Worm (Caenorhabditis elegans) whole organism, L1 larva: Measurements from ENCODE around the gene srt-48.
A peak's percentile ranks its signal among the peaks of the same experiment; 100 is the strongest.

Experiments used
- C04F5.9 ChIP-seq: sonication (generic microtip); optimal IDR thresholded peaks from 2 replicates; lab custom pipeline; 2016; ENCODE audit warnings: missing genetic modification characterization, missing compliant biosample characterization
- C16A3.4 ChIP-seq: fragments of 150-350 bp; optimal IDR thresholded peaks from 2 replicates; lab custom pipeline; 2014; ENCODE audit warnings: missing biosample characterization, missing genetic modification characterization
- F16B12.6 ChIP-seq: fragments of 150-350 bp; optimal IDR thresholded peaks from 2 replicates; lab custom pipeline; 2014; ENCODE audit warnings: missing biosample characterization, missing genetic modification characterization
- Y116A8C.19 ChIP-seq: sonication (generic microtip); optimal IDR thresholded peaks from 2 replicates; lab custom pipeline; 2016; ENCODE audit warnings: missing compliant biosample characterization, missing genetic modification characterization, borderline replicate concordance
- aha-1 ChIP-seq: fragments of 150-350 bp; optimal IDR thresholded peaks from 2 replicates; lab custom pipeline; 2014; ENCODE audit warnings: missing biosample characterization, missing genetic modification characterization
- aly-2 ChIP-seq: fragments of 150-350 bp; optimal IDR thresholded peaks from 2 replicates; lab custom pipeline; 2014; ENCODE audit warnings: missing biosample characterization, missing genetic modification characterization
- ceh-63 ChIP-seq: fragments of 200-800 bp; sonication (Bioruptor generic); optimal IDR thresholded peaks from 2 replicates; lab custom pipeline; 2018; ENCODE audit warnings: mild to moderate bottlenecking, missing genetic modification characterization, missing compliant biosample characterization
- ceh-8 ChIP-seq: fragments of 200-800 bp; sonication (Bioruptor generic); optimal IDR thresholded peaks from 2 replicates; lab custom pipeline; 2018; ENCODE audit warnings: mild to moderate bottlenecking, missing genetic modification characterization, moderate library complexity, missing compliant biosample characterization
- ces-1 ChIP-seq: fragments of 150-350 bp; optimal IDR thresholded peaks from 2 replicates; lab custom pipeline; 2014; ENCODE audit warnings: missing biosample characterization, missing genetic modification reagents, missing genetic modification characterization
- dsc-1 ChIP-seq: sonication (generic microtip); optimal IDR thresholded peaks from 2 replicates; lab custom pipeline; 2016; ENCODE audit warnings: mild to moderate bottlenecking, missing genetic modification characterization, missing compliant biosample characterization
- efl-3 ChIP-seq: fragments of 200-800 bp; sonication (Bioruptor generic); optimal IDR thresholded peaks from 2 replicates; lab custom pipeline; 2018; ENCODE audit warnings: mild to moderate bottlenecking, missing genetic modification characterization, missing compliant biosample characterization
- egl-27 ChIP-seq, 2 experiments: fragments of 150-350 bp in 1 of 2; sonication (generic microtip); optimal IDR thresholded peaks; 3 replicates each; lab custom pipeline; 2017 to 2018; ENCODE audit warnings: missing biosample characterization in 2 of 2, missing genetic modification characterization in 2 of 2, missing genetic modification reagents in 2 of 2
- elt-2 ChIP-seq: sonication (generic microtip); optimal IDR thresholded peaks from 2 replicates; lab custom pipeline; 2016; ENCODE audit warnings: missing genetic modification characterization, mild to moderate bottlenecking, inconsistent platforms, missing compliant biosample characterization, missing genetic modification reagents
- elt-3 ChIP-seq, 6 experiments: fragments of 150-350 bp in 1 of 6; sonication (generic microtip); optimal IDR thresholded peaks; 2 replicates each; lab custom pipeline; 2017 to 2018; ENCODE audit warnings: missing biosample characterization in 6 of 6, missing genetic modification characterization in 6 of 6, inconsistent platforms in 1 of 6
- ets-5 ChIP-seq: fragments of 200-800 bp; sonication (Bioruptor generic); IDR thresholded peaks from 2 replicates; pipeline ENCODE4 v1.3.6; 2022; ENCODE audit warnings: missing genetic modification characterization, missing compliant biosample characterization
- fkh-10 ChIP-seq: sonication (generic microtip); optimal IDR thresholded peaks from 2 replicates; lab custom pipeline; 2017; ENCODE audit warnings: missing biosample characterization, missing genetic modification reagents, missing genetic modification characterization
- fkh-4 ChIP-seq: sonication (generic microtip); optimal IDR thresholded peaks from 2 replicates; lab custom pipeline; 2016; ENCODE audit warnings: missing compliant biosample characterization, missing genetic modification characterization, borderline replicate concordance
- fkh-8 ChIP-seq: sonication (generic microtip); optimal IDR thresholded peaks from 2 replicates; lab custom pipeline; 2016; ENCODE audit warnings: mild to moderate bottlenecking, missing genetic modification characterization, missing compliant biosample characterization
- hlh-4 ChIP-seq: sonication (generic microtip); optimal IDR thresholded peaks from 2 replicates; lab custom pipeline; 2016; ENCODE audit warnings: mild to moderate bottlenecking, missing genetic modification characterization, missing compliant biosample characterization
- irx-1 ChIP-seq: sonication (generic microtip); optimal IDR thresholded peaks from 2 replicates; lab custom pipeline; 2016; ENCODE audit warnings: missing genetic modification characterization, missing compliant biosample characterization
- jun-1 ChIP-seq: fragments of 150-350 bp; optimal IDR thresholded peaks from 2 replicates; lab custom pipeline; 2014; ENCODE audit warnings: missing biosample characterization, missing genetic modification reagents, missing genetic modification characterization
- lin-14 ChIP-seq: fragments of 200-800 bp; sonication (Bioruptor generic); optimal IDR thresholded peaks from 2 replicates; lab custom pipeline; 2018; ENCODE audit warnings: mild to moderate bottlenecking, missing genetic modification characterization, moderate library complexity, missing compliant biosample characterization
- lin-15B ChIP-seq: fragments of 150-350 bp; sonication (generic microtip); optimal IDR thresholded peaks from 3 replicates; lab custom pipeline; 2014; ENCODE audit warnings: missing biosample characterization, missing genetic modification characterization
- lin-35 ChIP-seq, 2 experiments: fragments of 150-350 bp; optimal IDR thresholded peaks; 2 replicates each; lab custom pipeline; 2014; ENCODE audit warnings: missing biosample characterization in 2 of 2, missing genetic modification characterization in 2 of 2, missing genetic modification reagents in 2 of 2
- mab-9 ChIP-seq: fragments of 200-800 bp; sonication (Bioruptor generic); IDR thresholded peaks from 2 replicates; pipeline ENCODE4 v1.3.6; 2022; ENCODE audit warnings: missing genetic modification reagents, missing genetic modification characterization, missing compliant biosample characterization
- mdl-1 ChIP-seq, 2 experiments: fragments of 150-350 bp; optimal IDR thresholded peaks; 2 replicates each; lab custom pipeline; 2014 to 2017; ENCODE audit warnings: missing biosample characterization in 2 of 2, missing genetic modification characterization in 2 of 2, inconsistent platforms in 1 of 2
- mef-2 ChIP-seq: fragments of 150-350 bp; optimal IDR thresholded peaks from 2 replicates; lab custom pipeline; 2014; ENCODE audit warnings: missing biosample characterization, missing genetic modification characterization
- mep-1 ChIP-seq: fragments of 150-350 bp; optimal IDR thresholded peaks from 2 replicates; lab custom pipeline; 2014; ENCODE audit warnings: missing biosample characterization, missing genetic modification characterization
- nhr-11 ChIP-seq: fragments of 150-350 bp; optimal IDR thresholded peaks from 2 replicates; lab custom pipeline; 2014; ENCODE audit warnings: missing biosample characterization, missing genetic modification characterization
- nhr-12 ChIP-seq: sonication (generic microtip); optimal IDR thresholded peaks from 2 replicates; lab custom pipeline; 2017; ENCODE audit warnings: missing biosample characterization, missing genetic modification characterization
- nhr-19 ChIP-seq: fragments of 200-800 bp; sonication (Bioruptor generic); conservative IDR thresholded peaks from 2 replicates; pipeline ENCODE4 v1.3.6; 2022; ENCODE audit warnings: missing genetic modification characterization, missing compliant biosample characterization
- nhr-237 ChIP-seq: fragments of 150-350 bp; optimal IDR thresholded peaks from 2 replicates; lab custom pipeline; 2014; ENCODE audit warnings: missing biosample characterization, missing genetic modification characterization
- nhr-28 ChIP-seq: fragments of 150-350 bp; optimal IDR thresholded peaks from 2 replicates; lab custom pipeline; 2014; ENCODE audit warnings: missing biosample characterization, missing genetic modification characterization
- nhr-71 ChIP-seq: sonication (generic microtip); optimal IDR thresholded peaks from 2 replicates; lab custom pipeline; 2016; ENCODE audit warnings: mild to moderate bottlenecking, missing genetic modification characterization, moderate library complexity, missing compliant biosample characterization
- nhr-77 ChIP-seq: fragments of 150-350 bp; optimal IDR thresholded peaks from 2 replicates; lab custom pipeline; 2014; ENCODE audit warnings: missing biosample characterization, missing genetic modification characterization
- nhr-84 ChIP-seq: sonication (generic microtip); optimal IDR thresholded peaks from 2 replicates; lab custom pipeline; 2017; ENCODE audit warnings: missing biosample characterization, missing genetic modification characterization
- nhr-85 ChIP-seq: sonication (generic microtip); peaks from one replicate; lab custom pipeline; 2016; ENCODE audit warnings: missing genetic modification characterization, inconsistent platforms, missing compliant biosample characterization
- nhr-90 ChIP-seq: sonication (generic microtip); optimal IDR thresholded peaks from 2 replicates; lab custom pipeline; 2016; ENCODE audit warnings: mild to moderate bottlenecking, missing genetic modification characterization, missing compliant biosample characterization; ENCODE audit not compliant: poor library complexity
- pag-3 ChIP-seq: sonication (generic microtip); optimal IDR thresholded peaks from 2 replicates; lab custom pipeline; 2017; ENCODE audit warnings: missing genetic modification characterization, mild to moderate bottlenecking, missing compliant biosample characterization, antibody characterized with exemption, borderline replicate concordance; ENCODE audit not compliant: insufficient read depth
- pax-3 ChIP-seq: fragments of 200-800 bp; sonication (Bioruptor generic); optimal IDR thresholded peaks from 2 replicates; lab custom pipeline; 2018; ENCODE audit warnings: mild to moderate bottlenecking, missing genetic modification characterization, moderate library complexity, missing compliant biosample characterization
- skn-1 ChIP-seq: fragments of 150-350 bp; optimal IDR thresholded peaks from 2 replicates; lab custom pipeline; 2014; ENCODE audit warnings: missing biosample characterization, missing genetic modification characterization
- snpc-4 ChIP-seq: fragments of 150-350 bp; optimal IDR thresholded peaks from 2 replicates; lab custom pipeline; 2014; ENCODE audit warnings: missing biosample characterization, missing genetic modification characterization
- snu-23 ChIP-seq: sonication (generic microtip); optimal IDR thresholded peaks from 2 replicates; lab custom pipeline; 2016; ENCODE audit warnings: missing genetic modification characterization, missing compliant biosample characterization
- sptf-1 ChIP-seq: fragments of 150-350 bp; optimal IDR thresholded peaks from 2 replicates; lab custom pipeline; 2014; ENCODE audit warnings: missing biosample characterization, missing genetic modification characterization
- sup-37 ChIP-seq: fragments of 200-800 bp; sonication (Bioruptor generic); optimal IDR thresholded peaks from 2 replicates; lab custom pipeline; 2018; ENCODE audit warnings: mild to moderate bottlenecking, missing genetic modification characterization, missing compliant biosample characterization
- swsn-7 ChIP-seq: sonication (generic microtip); optimal IDR thresholded peaks from 2 replicates; lab custom pipeline; 2016; ENCODE audit warnings: missing genetic modification characterization, missing compliant biosample characterization
- tbx-2 ChIP-seq: sonication (generic microtip); optimal IDR thresholded peaks from 2 replicates; lab custom pipeline; 2016; ENCODE audit warnings: missing genetic modification characterization, missing compliant biosample characterization
- unc-130 ChIP-seq: fragments of 150-350 bp; optimal IDR thresholded peaks from 2 replicates; lab custom pipeline; 2017; ENCODE audit warnings: missing biosample characterization, missing genetic modification characterization, inconsistent platforms
- unc-86 ChIP-seq: sonication (generic microtip); optimal IDR thresholded peaks from 2 replicates; lab custom pipeline; 2016; ENCODE audit warnings: missing genetic modification characterization, missing compliant biosample characterization
- unc-98 ChIP-seq: fragments of 200-800 bp; sonication (Bioruptor generic); IDR thresholded peaks from 2 replicates; pipeline ENCODE4 v1.3.6; 2022; ENCODE audit warnings: missing genetic modification characterization, missing compliant biosample characterization
- vab-15 ChIP-seq: sonication (generic microtip); optimal IDR thresholded peaks from 2 replicates; lab custom pipeline; 2017; ENCODE audit warnings: missing genotype, mild to moderate bottlenecking, missing genetic modification characterization, missing compliant biosample characterization
- zag-1 ChIP-seq: fragments of 150-350 bp; optimal IDR thresholded peaks from 2 replicates; lab custom pipeline; 2014; ENCODE audit warnings: missing biosample characterization, missing genetic modification characterization
- ztf-11 ChIP-seq, 2 experiments: sonication (generic microtip); optimal IDR thresholded peaks; 2 replicates each; lab custom pipeline; 2016 to 2017; ENCODE audit warnings: missing genetic modification characterization in 2 of 2, missing biosample characterization in 1 of 2, missing compliant biosample characterization in 1 of 2
- ztf-4 ChIP-seq: fragments of 150-350 bp; optimal IDR thresholded peaks from 2 replicates; lab custom pipeline; 2014; ENCODE audit warnings: missing biosample characterization, missing genetic modification characterization

srt-48 gene

ce11 chrIV:15036974-15037373 is 31.7 kb downstream of the srt-48 start, which contains the start of gene eef-1B.2 (continued):
- TF ChIP-seq nhr-90 (tag; lab: Kevin White, UChicago): peak; percentile 14
- TF ChIP-seq swsn-7: peak; percentile 48
- peak; percentile 84 for TF ChIP-seq mep-1 (tag; lab: Kevin White, UChicago)
- no peak for TF ChIP-seq aha-1
- TF ChIP-seq irx-1: no peak
- no peak for TF ChIP-seq sup-37 (GFP tag; lab: Kevin White, UChicago)
- TF ChIP-seq Y116A8C.19: no peak
- no peak for TF ChIP-seq snpc-4 (tag; lab: Kevin White, UChicago)
- peak in 1 of 6 experiments; percentile 75 for TF ChIP-seq elt-3 (tag; optimal IDR thresholded peaks at IDR 0.05; lab: Kevin White, UChicago)
- peak; percentile 73 for TF ChIP-seq nhr-71 (tag; lab: Kevin White, UChicago)
- TF ChIP-seq lin-35 (GFP tag; optimal IDR thresholded peaks at IDR 0.05; lab: Kevin White, UChicago): peak; percentile 94 to 96
- TF ChIP-seq snu-23 (GFP tag; lab: Kevin White, UChicago): peak; percentile 78
- TF ChIP-seq ces-1 (GFP tag; lab: Kevin White, UChicago): no peak
- TF ChIP-seq aly-2 (tag; lab: Kevin White, UChicago): no peak
- no peak for TF ChIP-seq fkh-4
- no peak for TF ChIP-seq hlh-4 (tag; lab: Kevin White, UChicago)
- peak; percentile 29 for TF ChIP-seq nhr-237
- TF ChIP-seq sptf-1 (tag; lab: Kevin White, UChicago): no peak
- TF ChIP-seq C04F5.9: no peak
- TF ChIP-seq unc-130: peak; percentile 73
- peak in 1 of 2 experiments; percentile 71 for TF ChIP-seq mdl-1 (tag; optimal IDR thresholded peaks at IDR 0.05; lab: Kevin White, UChicago)
- TF ChIP-seq dsc-1 (tag; lab: Kevin White, UChicago): peak; percentile 26
- no peak for TF ChIP-seq elt-2 (tag; lab: Kevin White, UChicago)
- TF ChIP-seq egl-27 (tag; optimal IDR thresholded peaks at IDR 0.05; lab: Kevin White, UChicago): no peak
- peak; percentile 24 for TF ChIP-seq fkh-8 (tag; lab: Kevin White, UChicago)
- TF ChIP-seq nhr-84 (tag; lab: Kevin White, UChicago): no peak
- TF ChIP-seq efl-3 (GFP tag; lab: Kevin White, UChicago): no peak
- TF ChIP-seq jun-1 (tag; lab: Kevin White, UChicago): peak; percentile 20
- no peak for TF ChIP-seq mab-9
- peak; percentile 59 for TF ChIP-seq lin-15B
- TF ChIP-seq ztf-11 (tag; optimal IDR thresholded peaks at IDR 0.05; lab: Kevin White, UChicago): no peak
- TF ChIP-seq F16B12.6: peak; percentile 61
- no peak for TF ChIP-seq ceh-8
- TF ChIP-seq mef-2: no peak
- no peak for TF ChIP-seq pag-3
- TF ChIP-seq nhr-12 (tag; lab: Kevin White, UChicago): no peak
- peak; percentile 80 for TF ChIP-seq C16A3.4 (tag; lab: Kevin White, UChicago)
- TF ChIP-seq vab-15: no peak
- no peak for TF ChIP-seq ceh-63 (GFP tag; lab: Kevin White, UChicago)
- TF ChIP-seq nhr-85 (tag; lab: Kevin White, UChicago): peak; percentile 16
- peak; percentile 61 for TF ChIP-seq tbx-2 (tag; lab: Kevin White, UChicago)
- TF ChIP-seq zag-1 (tag; lab: Kevin White, UChicago): no peak
- no peak for TF ChIP-seq nhr-11 (tag; lab: Kevin White, UChicago)
- peak; percentile 21 for TF ChIP-seq nhr-77
- no peak for TF ChIP-seq fkh-10 (GFP tag; lab: Kevin White, UChicago)
- peak; percentile 54 for TF ChIP-seq nhr-19 (GFP tag; lab: Robert Waterston, UW)
- TF ChIP-seq ets-5 (GFP tag; lab: Robert Waterston, UW): no peak
- peak; percentile 76 for TF ChIP-seq skn-1
- TF ChIP-seq unc-98 (GFP tag; lab: Robert Waterston, UW): no peak
- no peak for TF ChIP-seq ztf-4
- TF ChIP-seq lin-14 (GFP tag; lab: Kevin White, UChicago): no peak
- TF ChIP-seq nhr-28 (tag; lab: Kevin White, UChicago): no peak
- TF ChIP-seq pax-3 (tag; lab: Kevin White, UChicago): no peak
- peak; percentile 8 for TF ChIP-seq unc-86 (tag; lab: Kevin White, UChicago)
